Worm (Caenorhabditis elegans): ENCODE data around the gene F56D5.6.

F56D5.6 gene

ce11 chrIV:9432327-9432726 is 30.6 kb downstream of the F56D5.6 start:
- TF ChIP-seq ceh-22 (tag; optimal IDR thresholded peaks at IDR 0.05) (no peak), fkh-10 (GFP tag; optimal IDR thresholded peaks at IDR 0.05) (no peak), lim-6 (tag; optimal IDR thresholded peaks at IDR 0.05) (no peak), hlh-30 (tag; optimal IDR thresholded peaks at IDR 0.05; ENCODE audit: insufficient read depth) (no peak), ceh-6 (GFP tag; optimal IDR thresholded peaks at IDR 0.05) (no peak), ref-2 (tag; optimal IDR thresholded peaks at IDR 0.05) (no peak), gmeb-2 (tag; optimal IDR thresholded peaks at IDR 0.05) (no peak), C08G9.2 (tag; optimal IDR thresholded peaks at IDR 0.05) (no peak), ceh-24 (tag; optimal IDR thresholded peaks at IDR 0.05) (no peak), pros-1 (tag; optimal IDR thresholded peaks at IDR 0.05) (no peak), odd-2 (tag; optimal IDR thresholded peaks at IDR 0.05) (no peak), rnt-1 (tag; optimal IDR thresholded peaks at IDR 0.05) (no peak), dve-1 (tag; optimal IDR thresholded peaks at IDR 0.05) (no peak), mec-3 (tag; optimal IDR thresholded peaks at IDR 0.05; ENCODE audit: borderline replicate concordance) (no peak), ceh-30 (tag; optimal IDR thresholded peaks at IDR 0.05) (no peak), ceh-45 (GFP tag; IDR thresholded peaks at IDR 0.05) (no peak), Y22D7AL.16 (tag; optimal IDR thresholded peaks at IDR 0.05) (no peak), unc-3 (GFP tag; conservative IDR thresholded peaks at IDR 0.05) (no peak), unc-3 (tag; optimal IDR thresholded peaks at IDR 0.05) (no peak), pqm-1 (tag; optimal IDR thresholded peaks at IDR 0.05) (no peak), pha-4 (tag; optimal IDR thresholded peaks at IDR 0.05) (no peak)

ce11 chrIV:9438753-9439152 is 37.0 kb downstream of the F56D5.6 start:
- no peak for TF ChIP-seq tbx-7 (tag; optimal IDR thresholded peaks at IDR 0.05)
- TF ChIP-seq nhr-232 (tag; optimal IDR thresholded peaks at IDR 0.05) = no peak
- no peak for TF ChIP-seq gmeb-2 (tag; optimal IDR thresholded peaks at IDR 0.05)
- TF ChIP-seq eyg-1 (tag; optimal IDR thresholded peaks at IDR 0.05) = no peak
- TF ChIP-seq nhr-11 (tag; optimal IDR thresholded peaks at IDR 0.05) = no peak
- TF ChIP-seq C38D4.7 (GFP tag; optimal IDR thresholded peaks at IDR 0.05) = no peak
- TF ChIP-seq elt-4 (tag; optimal IDR thresholded peaks at IDR 0.05) = no peak
- no peak for TF ChIP-seq sdc-2 (tag; optimal IDR thresholded peaks at IDR 0.05)
- TF ChIP-seq madf-2 (tag; optimal IDR thresholded peaks at IDR 0.05) = no peak
- TF ChIP-seq ztf-16 (tag; optimal IDR thresholded peaks at IDR 0.05) = no peak
- no peak for TF ChIP-seq dve-1 (tag; optimal IDR thresholded peaks at IDR 0.05)
- TF ChIP-seq K09A11.1 (tag; optimal IDR thresholded peaks at IDR 0.05; ENCODE audit: insufficient read depth) = no peak
- no peak for TF ChIP-seq ttx-3 (tag; optimal IDR thresholded peaks at IDR 0.05)
- no peak for TF ChIP-seq ceh-6 (GFP tag; optimal IDR thresholded peaks at IDR 0.05)
- TF ChIP-seq pha-4 (tag; optimal IDR thresholded peaks at IDR 0.05) = no peak

ce11 chrIV:9440880-9441336 is 39.2 kb downstream of the F56D5.6 start, which contains the start of gene idh-1:
Gene idh-1 (minus strand): TSS chrIV:9441107.
- TF ChIP-seq ztf-16 (tag; optimal IDR thresholded peaks at IDR 0.05) (no peak), nfya-1 (tag; optimal IDR thresholded peaks at IDR 0.05) (peak; percentile 12), ceh-31 (tag; optimal IDR thresholded peaks at IDR 0.05) (peak; percentile 6), tbx-2 (tag; optimal IDR thresholded peaks at IDR 0.05) (peak; percentile 14), ceh-2 (tag; optimal IDR thresholded peaks at IDR 0.05) (peak; percentile 1)

ce11 chrIV:9441391-9441790 is 39.7 kb downstream of the F56D5.6 start:
- TF ChIP-seq ceh-24 (tag; optimal IDR thresholded peaks at IDR 0.05) (no peak), unc-55 (GFP tag; optimal IDR thresholded peaks at IDR 0.05) (no peak), ceh-6 (GFP tag; optimal IDR thresholded peaks at IDR 0.05) (no peak), pqm-1 (tag; optimal IDR thresholded peaks at IDR 0.05) (no peak), dve-1 (tag; optimal IDR thresholded peaks at IDR 0.05) (no peak), unc-3 (GFP tag; conservative IDR thresholded peaks at IDR 0.05) (no peak), unc-3 (tag; optimal IDR thresholded peaks at IDR 0.05) (no peak), pag-3 (tag; optimal IDR thresholded peaks at IDR 0.05; ENCODE audit: borderline replicate concordance) (no peak), pha-4 (tag; optimal IDR thresholded peaks at IDR 0.05) (no peak), ama-1 (optimal IDR thresholded peaks at IDR 0.05) (no peak), dmd-4 (tag; optimal IDR thresholded peaks at IDR 0.05; ENCODE audit: borderline replicate concordance) (no peak), ceh-22 (tag; optimal IDR thresholded peaks at IDR 0.05) (no peak), mec-3 (tag; optimal IDR thresholded peaks at IDR 0.05; ENCODE audit: borderline replicate concordance) (no peak), ets-4 (tag; optimal IDR thresholded peaks at IDR 0.05) (no peak), hlh-30 (tag; optimal IDR thresholded peaks at IDR 0.05; ENCODE audit: insufficient read depth) (no peak), elt-2 (tag; optimal IDR thresholded peaks at IDR 0.05) (no peak), fkh-6 (tag; optimal IDR thresholded peaks at IDR 0.05) (no peak), unc-42 (tag; optimal IDR thresholded peaks at IDR 0.05) (no peak), zip-5 (tag; optimal IDR thresholded peaks at IDR 0.05) (no peak), gmeb-2 (tag; optimal IDR thresholded peaks at IDR 0.05) (no peak)

Data from whole organism, late embryonic.